Worm (Caenorhabditis elegans) whole organism, L4 larva: ENCODE measurements around the gene C18H7.11.

Source experiments
- daf-12 ChIP-seq: fragments of 150-350 bp; optimal IDR thresholded peaks from 2 replicates; lab custom pipeline; 2014; ENCODE audit warnings: missing biosample characterization, missing genetic modification reagents, missing genetic modification characterization
- lim-7 ChIP-seq: fragments of 200-800 bp; sonication (Bioruptor generic); IDR thresholded peaks from 2 replicates; pipeline ENCODE4 v1.3.6; 2022; ENCODE audit warnings: missing genetic modification characterization, missing compliant biosample characterization
- nhr-76 ChIP-seq: fragments of 150-350 bp; optimal IDR thresholded peaks from 2 replicates; lab custom pipeline; 2014; ENCODE audit warnings: missing biosample characterization, missing genetic modification characterization
- vab-7 ChIP-seq: fragments of 200-800 bp; sonication (Bioruptor generic); IDR thresholded peaks from 2 replicates; pipeline ENCODE4 v1.3.6; 2022; ENCODE audit warnings: missing genetic modification reagents, missing genetic modification characterization, missing compliant biosample characterization

- TF ChIP-seq daf-12 (no peak), lim-7 (GFP tag; lab: Robert Waterston, UW) (peak; percentile 19; the same call in 1 of the 2 replicates), nhr-76 (tag; lab: Kevin White, UChicago) (no peak), vab-7 (GFP tag; lab: Robert Waterston, UW) (no peak)
Measured at ce11 chrIV:623876-624275, 27.2 kb downstream of the C18H7.11 start.
